Fruit fly (Drosophila melanogaster) whole organism, embryonic: ENCODE data around the gene ida.
A peak's percentile ranks its signal among the peaks of the same experiment; 100 is the strongest.

Experiments
- Ada2b ChIP-seq: fragments of 200-800 bp; sonication (Bioruptor generic); IDR thresholded peaks from 2 replicates; pipeline ENCODE4 v1.3.6; 2022; ENCODE audit warnings: missing biosample characterization, missing genetic modification characterization
- Antp ChIP-seq: fragments of 200-800 bp; sonication (Bioruptor generic); optimal IDR thresholded peaks from 3 replicates; lab custom pipeline; 2016; ENCODE audit warnings: missing biosample characterization, missing genetic modification characterization
- Atf-2 ChIP-seq: fragments of 200-800 bp; sonication (Bioruptor generic); optimal IDR thresholded peaks from 2 replicates; lab custom pipeline; 2016; ENCODE audit warnings: missing biosample characterization, missing genetic modification characterization
- CG10147 ChIP-seq: fragments of 200-800 bp; sonication (Bioruptor generic); optimal IDR thresholded peaks from 2 replicates; lab custom pipeline; 2019; ENCODE audit warnings: missing biosample characterization, mild to moderate bottlenecking, missing genetic modification characterization, moderate library complexity
- CG10267 ChIP-seq: fragments of 200-800 bp; sonication (Bioruptor generic); optimal IDR thresholded peaks from 2 replicates; lab custom pipeline; 2018; ENCODE audit warnings: missing biosample characterization, mild to moderate bottlenecking, missing genetic modification characterization, moderate library complexity
- CG10543 ChIP-seq: fragments of 200-800 bp; sonication (Bioruptor generic); optimal IDR thresholded peaks from 3 replicates; lab custom pipeline; 2017; ENCODE audit warnings: missing biosample characterization, mild to moderate bottlenecking, missing genetic modification characterization, moderate library complexity
- CG11247 ChIP-seq: fragments of 200-800 bp; sonication (Bioruptor generic); IDR thresholded peaks from 2 replicates; pipeline ENCODE4 v1.3.6; 2022; ENCODE audit warnings: missing biosample characterization, missing genetic modification characterization
- CG12391 ChIP-seq: fragments of 200-800 bp; sonication (Bioruptor generic); optimal IDR thresholded peaks from 3 replicates; lab custom pipeline; 2018; ENCODE audit warnings: missing biosample characterization, mild to moderate bottlenecking, missing genetic modification characterization, moderate library complexity
- CG12744 ChIP-seq: fragments of 200-800 bp; sonication (Bioruptor generic); optimal IDR thresholded peaks from 2 replicates; lab custom pipeline; 2016; ENCODE audit warnings: missing biosample characterization, missing genetic modification characterization
- CG13296 ChIP-seq: fragments of 200-800 bp; sonication (Bioruptor generic); optimal IDR thresholded peaks from 3 replicates; lab custom pipeline; 2018; ENCODE audit warnings: missing biosample characterization, mild to moderate bottlenecking, missing genetic modification characterization
- CG13624 ChIP-seq: fragments of 200-800 bp; sonication (Bioruptor generic); optimal IDR thresholded peaks from 2 replicates; lab custom pipeline; 2016; ENCODE audit warnings: missing biosample characterization, missing genetic modification characterization
- CG13894 ChIP-seq: fragments of 200-800 bp; sonication (Bioruptor generic); optimal IDR thresholded peaks from 3 replicates; lab custom pipeline; 2018; ENCODE audit warnings: missing biosample characterization, mild to moderate bottlenecking, missing genetic modification characterization, moderate library complexity
- CG14050 ChIP-seq: fragments of 200-800 bp; sonication (Bioruptor generic); IDR thresholded peaks from 3 replicates; pipeline ENCODE4 v1.3.6; 2022; ENCODE audit warnings: missing biosample characterization, missing genetic modification characterization
- CG14710 ChIP-seq: fragments of 200-800 bp; sonication (Bioruptor generic); optimal IDR thresholded peaks from 3 replicates; lab custom pipeline; 2019; ENCODE audit warnings: missing biosample characterization, mild to moderate bottlenecking, missing genetic modification characterization, moderate library complexity
- CG15514 ChIP-seq: fragments of 200-800 bp; sonication (Bioruptor generic); optimal IDR thresholded peaks from 3 replicates; lab custom pipeline; 2017; ENCODE audit warnings: missing biosample characterization, missing genetic modification characterization, mild to moderate bottlenecking, moderate library complexity, missing genetic modification reagents
- CG17328 ChIP-seq: fragments of 200-800 bp; sonication (Bioruptor generic); IDR thresholded peaks from 2 replicates; pipeline ENCODE4 v1.3.6; 2022; ENCODE audit warnings: missing biosample characterization, missing genetic modification characterization
- CG17802 ChIP-seq: fragments of 200-800 bp; sonication (Bioruptor generic); optimal IDR thresholded peaks from 2 replicates; lab custom pipeline; 2018; ENCODE audit warnings: missing biosample characterization, mild to moderate bottlenecking, missing genetic modification characterization, moderate library complexity
- CG30403 ChIP-seq: fragments of 200-800 bp; sonication (Bioruptor generic); optimal IDR thresholded peaks from 3 replicates; lab custom pipeline; 2016; ENCODE audit warnings: missing biosample characterization, missing genetic modification characterization
- CG31365 ChIP-seq: fragments of 200-800 bp; sonication (Bioruptor generic); optimal IDR thresholded peaks from 2 replicates; lab custom pipeline; 2018; ENCODE audit warnings: missing biosample characterization, mild to moderate bottlenecking, missing genetic modification characterization
- CG7839 ChIP-seq: fragments of 200-800 bp; sonication (Bioruptor generic); optimal IDR thresholded peaks from 3 replicates; lab custom pipeline; 2018; ENCODE audit warnings: missing biosample characterization, mild to moderate bottlenecking, missing genetic modification characterization, moderate library complexity
- Chrac-16 ChIP-seq: fragments of 200-800 bp; sonication (Bioruptor generic); optimal IDR thresholded peaks from 3 replicates; lab custom pipeline; 2016; ENCODE audit warnings: missing biosample characterization, missing genetic modification characterization
- D19A ChIP-seq: fragments of 200-800 bp; optimal IDR thresholded peaks from 3 replicates; lab custom pipeline; 2019; ENCODE audit warnings: missing biosample characterization, mild to moderate bottlenecking, missing genetic modification characterization, moderate library complexity
- Doc2 ChIP-seq: fragments of 200-800 bp; sonication (Bioruptor generic); IDR thresholded peaks from 2 replicates; pipeline ENCODE4 v1.3.6; 2022; ENCODE audit warnings: missing biosample characterization, missing genetic modification characterization
- ERR ChIP-seq: fragments of 200-800 bp; sonication (Bioruptor generic); optimal IDR thresholded peaks from 2 replicates; lab custom pipeline; 2016; ENCODE audit warnings: missing biosample characterization, missing genetic modification characterization
- Fer1 ChIP-seq: fragments of 200-800 bp; sonication (Bioruptor generic); optimal IDR thresholded peaks from 2 replicates; lab custom pipeline; 2017; ENCODE audit warnings: missing biosample characterization, mild to moderate bottlenecking, missing genetic modification characterization
- HmgZ ChIP-seq: fragments of 200-800 bp; sonication (Bioruptor generic); optimal IDR thresholded peaks from 2 replicates; lab custom pipeline; 2018; ENCODE audit warnings: missing biosample characterization, mild to moderate bottlenecking, missing genetic modification characterization
- MESR4 ChIP-seq: fragments of 200-800 bp; sonication (Bioruptor generic); optimal IDR thresholded peaks from 2 replicates; lab custom pipeline; 2018; ENCODE audit warnings: missing biosample characterization, mild to moderate bottlenecking, missing genetic modification characterization, moderate library complexity
- Med ChIP-seq: fragments of 200-800 bp; sonication (Bioruptor generic); peaks from one replicate; lab custom pipeline; 2016; ENCODE audit warnings: missing biosample characterization, missing genetic modification characterization, mild to moderate bottlenecking, inconsistent platforms, moderate library complexity
- NK7.1 ChIP-seq: fragments of 200-800 bp; sonication (Bioruptor generic); optimal IDR thresholded peaks from 3 replicates; lab custom pipeline; 2016; ENCODE audit warnings: missing biosample characterization, missing genetic modification characterization
- Optix ChIP-seq: fragments of 200-800 bp; sonication (Bioruptor generic); IDR thresholded peaks from 3 replicates; pipeline ENCODE4 v1.3.6; 2022; ENCODE audit warnings: missing biosample characterization, missing genetic modification characterization
- Poxn ChIP-seq: fragments of 200-800 bp; sonication (Bioruptor generic); IDR thresholded peaks from 2 replicates; pipeline ENCODE4 v1.3.6; 2022; ENCODE audit warnings: missing biosample characterization, missing genetic modification characterization
- Sry-δ ChIP-seq: fragments of 200-800 bp; sonication (Bioruptor generic); optimal IDR thresholded peaks from 2 replicates; lab custom pipeline; 2016; ENCODE audit warnings: missing biosample characterization, missing genetic modification characterization
- Trl ChIP-seq, 3 experiments: fragments of >200 bp in 2 of 3; fragments of 200-800 bp in 1 of 3; sonication (Bioruptor generic) in 1 of 3; optimal IDR thresholded peaks; 2 replicates in 1 of 3; 3 replicates in 2 of 3; lab custom pipeline; 2016 to 2017; ENCODE audit warnings: missing biosample characterization in 1 of 3, missing genetic modification characterization in 1 of 3
- ap ChIP-seq: fragments of 200-800 bp; sonication (Bioruptor generic); IDR thresholded peaks from 2 replicates; pipeline ENCODE4 v1.3.6; 2022; ENCODE audit warnings: missing biosample characterization, missing genetic modification characterization
- corto ChIP-seq: fragments of 200-800 bp; sonication (Bioruptor generic); optimal IDR thresholded peaks from 2 replicates; lab custom pipeline; 2016; ENCODE audit warnings: missing biosample characterization, mild to moderate bottlenecking, missing genetic modification characterization, moderate library complexity
- danr ChIP-seq: fragments of 200-800 bp; sonication (Bioruptor generic); IDR thresholded peaks from 2 replicates; pipeline ENCODE4 v1.3.6; 2022; ENCODE audit warnings: missing biosample characterization, missing genetic modification characterization
- dysf ChIP-seq: fragments of 200-800 bp; sonication (Bioruptor generic); IDR thresholded peaks from 3 replicates; pipeline ENCODE4 v1.3.6; 2022; ENCODE audit warnings: missing biosample characterization, missing genetic modification characterization
- fd64A ChIP-seq: fragments of 200-800 bp; sonication (Bioruptor generic); optimal IDR thresholded peaks from 3 replicates; lab custom pipeline; 2018; ENCODE audit warnings: missing biosample characterization, mild to moderate bottlenecking, missing genetic modification characterization
- gcm2 ChIP-seq: fragments of 200-800 bp; sonication (Bioruptor generic); optimal IDR thresholded peaks from 2 replicates; lab custom pipeline; 2016; ENCODE audit warnings: missing biosample characterization, missing genetic modification characterization
- hbn ChIP-seq: fragments of 200-800 bp; sonication (Bioruptor generic); IDR thresholded peaks from 2 replicates; pipeline ENCODE4 v1.3.6; 2022; ENCODE audit warnings: missing biosample characterization, missing genetic modification characterization; ENCODE audit not compliant: partially characterized antibody
- jumu ChIP-seq: fragments of 200-800 bp; sonication (Bioruptor generic); optimal IDR thresholded peaks from 3 replicates; lab custom pipeline; 2016; ENCODE audit warnings: missing biosample characterization, missing genetic modification characterization
- pum ChIP-seq: fragments of 200-800 bp; sonication (Bioruptor generic); optimal IDR thresholded peaks from 2 replicates; lab custom pipeline; 2016; ENCODE audit warnings: missing biosample characterization, missing genetic modification characterization
- ranshi ChIP-seq: fragments of 200-800 bp; sonication (Bioruptor generic); IDR thresholded peaks from 2 replicates; pipeline ENCODE4 v1.3.6; 2022; ENCODE audit warnings: missing biosample characterization, missing genetic modification characterization
- scrt ChIP-seq: fragments of 200-800 bp; sonication (Bioruptor generic); optimal IDR thresholded peaks from 2 replicates; lab custom pipeline; 2018; ENCODE audit warnings: missing biosample characterization, mild to moderate bottlenecking, missing genetic modification characterization, moderate library complexity
- shn ChIP-seq: fragments of 200-800 bp; sonication (Bioruptor generic); optimal IDR thresholded peaks from 3 replicates; lab custom pipeline; 2016; ENCODE audit warnings: missing biosample characterization, missing genetic modification characterization
- sisA ChIP-seq: fragments of 200-800 bp; sonication (Bioruptor generic); IDR thresholded peaks from 2 replicates; pipeline ENCODE4 v1.3.6; 2022; ENCODE audit warnings: missing biosample characterization, missing genetic modification characterization
- tgo ChIP-seq: fragments of 200-800 bp; sonication (Bioruptor generic); IDR thresholded peaks from 3 replicates; pipeline ENCODE4 v1.3.6; 2022; ENCODE audit warnings: missing biosample characterization, missing genetic modification characterization
- zen ChIP-seq: fragments of 200-800 bp; sonication (Bioruptor generic); optimal IDR thresholded peaks from 3 replicates; lab custom pipeline; 2018; ENCODE audit warnings: missing biosample characterization, mild to moderate bottlenecking, missing genetic modification characterization, moderate library complexity

Gene ida

dm6 chr3L:3862504-3863380 is 42.4 kb upstream of the ida start (continued):
- TF ChIP-seq CG10147 (GFP tag; lab: Kevin White, UChicago) (no peak), MESR4 (peak; percentile 3), CG17328 (GFP tag; lab: Robert Waterston, UW) (peak; percentile 83; the same call in 1 of the 2 replicates), zen (tag; lab: Kevin White, UChicago) (peak; percentile 78), CG10543 (GFP tag; lab: Kevin White, UChicago) (no peak), CG15514 (GFP tag; lab: Kevin White, UChicago) (no peak), Poxn (GFP tag; lab: Robert Waterston, UW) (no peak), CG30403 (peak; percentile 35), CG7839 (tag; lab: Kevin White, UChicago) (peak; percentile 73), CG14710 (peak; percentile 82), danr (GFP tag; lab: Robert Waterston, UW) (no peak), ranshi (GFP tag; lab: Robert Waterston, UW) (peak; percentile 53; the same call in 1 of the 2 replicates), shn (GFP tag; lab: Kevin White, UChicago) (peak; percentile 60), dysf (GFP tag; lab: Robert Waterston, UW) (0 out of 3 replicates have a peak, but pooled peaks have one; percentile 36), CG17802 (tag; lab: Kevin White, UChicago) (no peak), Optix (GFP tag; lab: Robert Waterston, UW) (peak; percentile 31; the same call in 1 of the 3 replicates), hbn (no peak), Med (GFP tag; lab: Kevin White, UChicago) (peak; percentile 92), pum (GFP tag; lab: Kevin White, UChicago) (no peak), CG14050 (GFP tag; lab: Robert Waterston, UW) (no peak; the same call in 2 of the 3 replicates), CG13894 (tag; lab: Kevin White, UChicago) (peak; percentile 74), CG10267 (tag; lab: Kevin White, UChicago) (peak; percentile 83), fd64A (GFP tag; lab: Kevin White, UChicago) (peak; percentile 27), Atf-2 (peak; percentile 71), ERR (GFP tag; lab: Kevin White, UChicago) (peak; percentile 17), Trl (optimal IDR thresholded peaks at IDR 0.05; lab: Kevin White, UChicago) (no peak), Trl (GFP tag; optimal IDR thresholded peaks at IDR 0.05; lab: Kevin White, UChicago) (no peak), CG12744 (peak; percentile 23), sisA (GFP tag; lab: Robert Waterston, UW) (peak; percentile 69), tgo (GFP tag; lab: Robert Waterston, UW) (peak; percentile 51; the same call in 1 of the 3 replicates), CG31365 (no peak), HmgZ (tag; lab: Kevin White, UChicago) (no peak), jumu (no peak), Fer1 (GFP tag; lab: Kevin White, UChicago) (no peak), corto (GFP tag; lab: Kevin White, UChicago) (no peak), Antp (GFP tag; lab: Kevin White, UChicago) (no peak), CG13624 (GFP tag; lab: Kevin White, UChicago) (peak; percentile 53), scrt (GFP tag; lab: Kevin White, UChicago) (no peak), gcm2 (GFP tag; lab: Kevin White, UChicago) (peak; percentile 22), CG11247 (GFP tag; lab: Robert Waterston, UW) (no peak), CG12391 (tag; lab: Kevin White, UChicago) (peak; percentile 85), NK7.1 (no peak), Doc2 (no peak), Ada2b (GFP tag; lab: Robert Waterston, UW) (peak; percentile 45), D19A (peak; percentile 87), ap (GFP tag; lab: Robert Waterston, UW) (peak; percentile 31; the same call in 1 of the 2 replicates), CG13296 (GFP tag; lab: Kevin White, UChicago) (no peak), Chrac-16 (peak; percentile 69), Sry-δ (peak; percentile 33)
